Fruit fly (Drosophila melanogaster) whole organism: ENCODE results near the gene armi.

Experiments
- CG8478 ChIP-seq: fragments of >200 bp; optimal IDR thresholded peaks from 2 replicates; lab custom pipeline; 2018; ENCODE audit warnings: inconsistent platforms
- Dll ChIP-seq: fragments of >200 bp; optimal IDR thresholded peaks from 2 replicates; lab custom pipeline; 2017
- EcR ChIP-seq, 2 experiments: fragments of >200 bp; optimal IDR thresholded peaks; 2 replicates each; lab custom pipeline; 2017; ENCODE audit warnings: missing biosample characterization in 2 of 2, missing genetic modification characterization in 2 of 2, missing genetic modification reagents in 2 of 2
- pan ChIP-seq: fragments of >200 bp; optimal IDR thresholded peaks from 2 replicates; lab custom pipeline; 2017
- psq ChIP-seq: fragments of >200 bp; optimal IDR thresholded peaks from 2 replicates; lab custom pipeline; 2017
- usp ChIP-seq: fragments of >200 bp; optimal IDR thresholded peaks from 2 replicates; lab custom pipeline; 2017; ENCODE audit warnings: missing biosample characterization, missing genetic modification characterization, mixed read lengths

DNA sequence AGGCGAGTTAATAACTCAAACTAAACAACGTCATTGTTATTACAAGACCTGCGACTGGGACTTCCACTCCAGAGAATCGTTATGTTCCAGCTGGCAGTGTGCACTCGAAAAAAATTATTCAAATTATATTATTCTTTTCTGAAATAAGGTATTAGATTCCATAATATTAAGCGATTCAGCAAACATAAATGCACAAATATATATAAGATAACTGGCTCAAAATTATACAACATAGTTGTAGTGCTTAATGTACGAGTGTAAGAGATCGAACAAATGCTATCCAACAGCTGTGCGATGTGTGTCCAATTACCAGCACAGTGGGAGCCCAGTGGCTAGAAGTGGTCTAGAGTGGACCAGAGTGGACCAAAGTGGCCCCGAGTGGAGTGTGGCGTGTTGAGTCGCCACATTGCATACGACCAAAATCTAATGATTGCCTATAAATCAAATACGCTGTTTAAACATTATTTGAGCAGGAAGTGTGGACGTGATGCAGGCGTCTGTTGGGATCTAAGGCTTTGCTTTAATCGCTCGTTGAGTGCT, 16.8 kb upstream of the armi start:
- no peak for TF ChIP-seq psq (lab: Kevin White, UChicago)
- no peak for TF ChIP-seq EcR (GFP tag; optimal IDR thresholded peaks at IDR 0.05; lab: Kevin White, UChicago)
- no peak for TF ChIP-seq usp (GFP tag; lab: Kevin White, UChicago)
- TF ChIP-seq CG8478 (lab: Kevin White, UChicago) = no peak
- TF ChIP-seq pan (lab: Kevin White, UChicago) = no peak
- no peak for TF ChIP-seq Dll (lab: Kevin White, UChicago)
